Worm (Caenorhabditis elegans) whole organism, L3 larva: ENCODE results near the gene W06A11.1.

Source experiments
- ZK546.5 ChIP-seq: sonication (generic microtip); optimal IDR thresholded peaks from 2 replicates; lab custom pipeline; 2017; ENCODE audit warnings: missing biosample characterization, missing genetic modification characterization
- ceh-82 ChIP-seq: fragments of 150-350 bp; optimal IDR thresholded peaks from 2 replicates; lab custom pipeline; 2014; ENCODE audit warnings: missing biosample characterization, missing genetic modification characterization
- ceh-9 ChIP-seq: sonication (generic microtip); optimal IDR thresholded peaks from 2 replicates; lab custom pipeline; 2018; ENCODE audit warnings: missing biosample characterization, missing genetic modification characterization
- elt-1 ChIP-seq: fragments of 150-350 bp; optimal IDR thresholded peaks from 2 replicates; lab custom pipeline; 2014; ENCODE audit warnings: missing biosample characterization, missing genetic modification characterization
- lin-15B ChIP-seq: fragments of 150-350 bp; optimal IDR thresholded peaks from 2 replicates; lab custom pipeline; 2014; ENCODE audit warnings: missing biosample characterization, missing genetic modification characterization
- nhr-11 ChIP-seq: fragments of 150-350 bp; optimal IDR thresholded peaks from 2 replicates; lab custom pipeline; 2014; ENCODE audit warnings: missing biosample characterization, missing genetic modification characterization
- unc-39 ChIP-seq: sonication (generic microtip); optimal IDR thresholded peaks from 4 replicates; lab custom pipeline; 2017; ENCODE audit warnings: missing biosample characterization, missing genetic modification characterization
- unc-62 ChIP-seq: fragments of 150-350 bp; sonication (generic microtip); optimal IDR thresholded peaks from 4 replicates; lab custom pipeline; 2014; ENCODE audit warnings: missing biosample characterization, missing genetic modification reagents, missing genetic modification characterization

DNA sequence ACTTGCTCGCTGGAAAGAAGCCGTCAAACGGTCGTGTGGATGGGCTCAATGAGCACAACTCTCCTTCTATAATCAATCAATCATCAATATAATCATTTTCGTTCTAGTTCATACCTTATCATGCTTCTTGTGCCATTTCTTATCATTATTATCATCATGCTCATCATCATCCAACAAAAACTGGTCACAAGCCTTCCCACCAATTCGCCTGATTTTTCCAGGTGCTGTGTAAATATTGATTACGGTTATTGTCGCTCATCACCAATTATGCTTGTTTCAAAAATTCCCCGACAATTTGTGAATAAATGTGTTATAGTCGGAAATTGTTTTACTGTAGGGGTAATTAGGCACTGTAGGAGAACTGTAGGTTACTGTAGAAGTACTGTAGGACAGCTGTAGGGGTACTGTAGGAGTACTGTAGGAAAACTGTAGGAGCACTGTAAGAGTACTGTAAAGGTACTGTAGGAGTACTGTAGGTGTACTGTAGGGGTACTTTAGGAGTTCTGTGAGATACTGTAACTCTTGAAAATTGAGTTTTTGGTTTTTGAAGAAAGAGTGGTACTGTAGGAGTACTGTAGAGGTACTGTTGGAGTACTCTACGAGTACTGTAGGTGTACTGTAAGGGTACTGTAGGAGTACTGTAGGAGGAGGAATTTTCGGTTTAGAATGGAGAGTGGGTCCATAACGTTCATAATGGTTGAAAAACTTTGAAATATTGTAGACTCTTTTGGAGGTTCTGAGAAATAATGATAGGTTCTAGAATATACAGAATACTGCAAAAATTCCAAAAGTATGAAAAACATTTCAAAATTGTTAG, 26.9 kb downstream of the W06A11.1 start:
- TF ChIP-seq elt-1 (tag; lab: Kevin White, UChicago) (no peak), ceh-9 (tag; lab: Kevin White, UChicago) (no peak), ceh-82 (tag; lab: Kevin White, UChicago) (no peak), lin-15B (tag; lab: Kevin White, UChicago) (no peak), nhr-11 (tag; lab: Kevin White, UChicago) (no peak), unc-62 (no peak), ZK546.5 (no peak), unc-39 (no peak)
